Worm (Caenorhabditis elegans) whole organism, late embryonic: ENCODE results near the gene best-6.

Experiments
- C38D4.7 ChIP-seq: fragments of 200-800 bp; sonication (Bioruptor generic); optimal IDR thresholded peaks from 2 replicates; lab custom pipeline; 2018; ENCODE audit warnings: mild to moderate bottlenecking, missing genetic modification characterization, moderate library complexity, missing compliant biosample characterization
- T23F11.4 ChIP-seq: fragments of 200-800 bp; sonication (Bioruptor generic); optimal IDR thresholded peaks from 2 replicates; lab custom pipeline; 2018; ENCODE audit warnings: mild to moderate bottlenecking, missing genetic modification characterization, missing compliant biosample characterization
- ahr-1 ChIP-seq: sonication (generic microtip); optimal IDR thresholded peaks from 2 replicates; lab custom pipeline; 2016; ENCODE audit warnings: missing genetic modification characterization, missing compliant biosample characterization
- ceh-19 ChIP-seq: fragments of 200-800 bp; sonication (Bioruptor generic); optimal IDR thresholded peaks from 2 replicates; lab custom pipeline; 2018; ENCODE audit warnings: mild to moderate bottlenecking, missing genetic modification characterization, missing compliant biosample characterization
- ceh-45 ChIP-seq: fragments of 200-800 bp; sonication (Bioruptor generic); IDR thresholded peaks from 2 replicates; pipeline ENCODE4 v1.3.6; 2022; ENCODE audit warnings: missing genetic modification reagents, missing genetic modification characterization, missing compliant biosample characterization
- elt-2 ChIP-seq: sonication (generic microtip); optimal IDR thresholded peaks from 2 replicates; lab custom pipeline; 2016; ENCODE audit warnings: missing genetic modification reagents, missing genetic modification characterization, missing compliant biosample characterization
- elt-4 ChIP-seq: sonication (generic microtip); optimal IDR thresholded peaks from 2 replicates; lab custom pipeline; 2016; ENCODE audit warnings: missing genetic modification characterization, missing compliant biosample characterization
- eyg-1 ChIP-seq: sonication (generic microtip); optimal IDR thresholded peaks from 2 replicates; lab custom pipeline; 2016; ENCODE audit warnings: missing genotype, missing genetic modification characterization, missing compliant biosample characterization
- hlh-30 ChIP-seq: sonication (generic microtip); optimal IDR thresholded peaks from 2 replicates; lab custom pipeline; 2017; ENCODE audit warnings: antibody characterized with exemption, missing genetic modification characterization, missing compliant biosample characterization; ENCODE audit not compliant: insufficient read depth
- npax-4 ChIP-seq: sonication (generic microtip); optimal IDR thresholded peaks from 2 replicates; lab custom pipeline; 2016; ENCODE audit warnings: missing genetic modification characterization, missing compliant biosample characterization
- pag-3 ChIP-seq: sonication (generic microtip); optimal IDR thresholded peaks from 2 replicates; lab custom pipeline; 2016; ENCODE audit warnings: missing compliant biosample characterization, missing genetic modification characterization, borderline replicate concordance
- pax-1 ChIP-seq: fragments of 150-350 bp; optimal IDR thresholded peaks from 2 replicates; lab custom pipeline; 2014; ENCODE audit warnings: missing biosample characterization, missing genetic modification characterization
- pqm-1 ChIP-seq: sonication (generic microtip); optimal IDR thresholded peaks from 2 replicates; lab custom pipeline; 2016; ENCODE audit warnings: missing genetic modification characterization, missing compliant biosample characterization
- pros-1 ChIP-seq: fragments of 150-350 bp; optimal IDR thresholded peaks from 2 replicates; lab custom pipeline; 2014; ENCODE audit warnings: missing biosample characterization, missing genetic modification reagents, missing genetic modification characterization
- sox-4 ChIP-seq: sonication (generic microtip); optimal IDR thresholded peaks from 2 replicates; lab custom pipeline; 2017; ENCODE audit warnings: mild to moderate bottlenecking, missing genetic modification characterization, inconsistent platforms, missing compliant biosample characterization
- tbx-2 ChIP-seq: sonication (generic microtip); optimal IDR thresholded peaks from 2 replicates; lab custom pipeline; 2016; ENCODE audit warnings: missing genetic modification characterization, missing compliant biosample characterization
- unc-3 ChIP-seq, 2 experiments: fragments of 200-800 bp in 1 of 2; sonication (Bioruptor generic) in 1 of 2; sonication (generic microtip) in 1 of 2; conservative IDR thresholded peaks in 1 of 2; optimal IDR thresholded peaks in 1 of 2; 2 replicates each; pipeline versions ENCODE4 v1.3.6 to Lab custom; 2016 to 2022; ENCODE audit warnings: missing compliant biosample characterization in 2 of 2, missing genetic modification characterization in 2 of 2, missing genetic modification reagents in 1 of 2
- ztf-16 ChIP-seq: sonication (generic microtip); optimal IDR thresholded peaks from 2 replicates; lab custom pipeline; 2017; ENCODE audit warnings: missing genetic modification characterization, missing compliant biosample characterization

best-6 gene

ce11 chrIV:4977176-4977693 is 51.6 kb downstream of the best-6 start, which contains the start of gene E03H12.5:
Gene E03H12.5 (plus strand): TSS chrIV:4977226.
- no peak for TF ChIP-seq C38D4.7 (GFP tag; lab: Kevin White, UChicago)
- no peak for TF ChIP-seq elt-4 (tag; lab: Kevin White, UChicago)
- TF ChIP-seq tbx-2 (tag; lab: Kevin White, UChicago) = no peak
- TF ChIP-seq T23F11.4 (GFP tag; lab: Kevin White, UChicago) = no peak
- no peak for TF ChIP-seq eyg-1 (tag; lab: Kevin White, UChicago)
- TF ChIP-seq pqm-1 (tag; lab: Kevin White, UChicago) = no peak
- no peak for TF ChIP-seq hlh-30 (tag; lab: Kevin White, UChicago)
- TF ChIP-seq ahr-1 (tag; lab: Kevin White, UChicago) = no peak
- no peak for TF ChIP-seq sox-4 (tag; lab: Kevin White, UChicago)
- TF ChIP-seq pros-1 (tag; lab: Kevin White, UChicago) = no peak
- no peak for TF ChIP-seq pag-3
- no peak for TF ChIP-seq pax-1 (tag; lab: Kevin White, UChicago)
- TF ChIP-seq ceh-19 (GFP tag; lab: Kevin White, UChicago) = no peak
- no peak for TF ChIP-seq npax-4 (tag; lab: Kevin White, UChicago)
- no peak for TF ChIP-seq unc-3 (GFP tag; conservative IDR thresholded peaks at IDR 0.05; lab: Robert Waterston, UW)
- TF ChIP-seq unc-3 (tag; optimal IDR thresholded peaks at IDR 0.05; lab: Kevin White, UChicago) = no peak
- no peak for TF ChIP-seq elt-2 (tag; lab: Kevin White, UChicago)
- no peak for TF ChIP-seq ztf-16 (tag; lab: Kevin White, UChicago)
- TF ChIP-seq ceh-45 = no peak
